Worm (Caenorhabditis elegans): Measurements from ENCODE around the gene R03E9.2.

- TF ChIP-seq him-1 (tag; optimal IDR thresholded peaks at IDR 0.05) (no peak), dao-5 (tag; optimal IDR thresholded peaks at IDR 0.05) (no peak)
These were observed 41.4 kb downstream of the R03E9.2 start for ce11 chrX:6691653-6692052.

Measured in whole organism, L4/young adult.